Worm (Caenorhabditis elegans) whole organism, young adult: ENCODE results near the gene T20D4.3.

Source experiments
- F23B12.7 ChIP-seq: sonication (generic microtip); optimal IDR thresholded peaks from 2 replicates; lab custom pipeline; 2017; ENCODE audit warnings: missing genetic modification characterization, mild to moderate bottlenecking, missing compliant biosample characterization, antibody characterized with exemption, moderate library complexity; ENCODE audit not compliant: insufficient read depth
- F39B2.1 ChIP-seq: fragments of 200-800 bp; sonication (Bioruptor generic); IDR thresholded peaks from 2 replicates; pipeline ENCODE4 v1.3.6; 2022; ENCODE audit warnings: missing genetic modification reagents, missing genetic modification characterization, missing compliant biosample characterization
- ama-1 ChIP-seq, 3 experiments: fragments of 150-350 bp in 1 of 3; sonication (generic microtip) in 2 of 3; optimal IDR thresholded peaks; 2 replicates each; lab custom pipeline; 2014 to 2018; ENCODE audit warnings: missing biosample characterization in 2 of 3, missing genetic modification characterization in 2 of 3, missing genetic modification reagents in 2 of 3
- ceh-58 ChIP-seq: fragments of 200-800 bp; sonication (Bioruptor generic); IDR thresholded peaks from 2 replicates; pipeline ENCODE4 v1.3.6; 2022; ENCODE audit warnings: missing genetic modification characterization, missing compliant biosample characterization
- ceh-79 ChIP-seq: sonication (generic microtip); optimal IDR thresholded peaks from 2 replicates; lab custom pipeline; 2017; ENCODE audit warnings: mild to moderate bottlenecking, missing genetic modification characterization, missing compliant biosample characterization
- dpl-1 ChIP-seq: fragments of 150-350 bp; optimal IDR thresholded peaks from 2 replicates; lab custom pipeline; 2014; ENCODE audit warnings: missing biosample characterization, missing genetic modification reagents, missing genetic modification characterization
- repo-1 ChIP-seq: sonication (generic microtip); optimal IDR thresholded peaks from 2 replicates; lab custom pipeline; 2017; ENCODE audit warnings: mild to moderate bottlenecking, missing genetic modification characterization, missing compliant biosample characterization
- unc-62 ChIP-seq: fragments of 150-350 bp; optimal IDR thresholded peaks from 2 replicates; lab custom pipeline; 2014; ENCODE audit warnings: missing biosample characterization, missing genetic modification reagents, missing genetic modification characterization
- ztf-3 ChIP-seq: fragments of 200-800 bp; sonication (Bioruptor generic); optimal IDR thresholded peaks from 2 replicates; lab custom pipeline; 2018; ENCODE audit warnings: mild to moderate bottlenecking, missing genetic modification characterization, missing compliant biosample characterization

ce11 chrV:3424341-3424740, 6.3 kb downstream of the T20D4.3 start, which contains the start of gene srab-21:
- no peak for TF ChIP-seq ztf-3
- no peak for TF ChIP-seq unc-62 (GFP tag; lab: Kevin White, UChicago)
- TF ChIP-seq F23B12.7 (tag; lab: Kevin White, UChicago) = no peak
- TF ChIP-seq dpl-1 (GFP tag; lab: Kevin White, UChicago) = no peak
- no peak for TF ChIP-seq ama-1 (optimal IDR thresholded peaks at IDR 0.05; lab: Kevin White, UChicago)
- TF ChIP-seq ama-1 (GFP tag; optimal IDR thresholded peaks at IDR 0.05; lab: Kevin White, UChicago) = no peak
- TF ChIP-seq ceh-79 (tag; lab: Kevin White, UChicago) = no peak
- no peak for TF ChIP-seq repo-1 (tag; lab: Kevin White, UChicago)
- TF ChIP-seq ceh-58 (GFP tag; lab: Robert Waterston, UW) = no peak
- TF ChIP-seq F39B2.1 (GFP tag; lab: Robert Waterston, UW) = no peak
